Fruit fly (Drosophila melanogaster): Measurements from ENCODE around the gene CG5116.

The CG5116 gene

DNA sequence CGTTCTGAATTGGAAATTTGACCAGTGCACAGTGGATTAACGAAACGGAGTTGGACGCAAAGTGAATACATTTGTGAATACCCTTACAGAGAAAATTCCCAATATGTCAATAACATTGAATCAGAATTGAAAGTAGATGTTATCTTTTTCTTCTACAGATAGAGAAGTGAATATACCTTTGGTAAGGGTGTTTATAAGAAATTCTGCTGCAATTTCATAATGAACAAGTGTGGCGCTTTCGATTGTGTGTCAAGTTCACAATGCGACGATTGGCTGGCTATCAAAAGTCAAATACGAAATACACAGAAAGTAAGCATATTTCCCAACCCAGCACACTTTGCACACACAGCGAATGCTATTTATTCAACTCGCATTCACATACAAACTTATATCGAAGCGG lies 34.6 kb upstream of the CG5116 start:
- TF ChIP-seq CG7101 (tag; optimal IDR thresholded peaks at IDR 0.05) (peak; percentile 15), bab1 (GFP tag; optimal IDR thresholded peaks at IDR 0.05) (peak; percentile 13), CG1620 (GFP tag; optimal IDR thresholded peaks at IDR 0.05) (no peak), tj (GFP tag; optimal IDR thresholded peaks at IDR 0.05) (peak; percentile 87), kay (GFP tag; ENCODE audit: borderline replicate concordance) (peak; percentile 54), CG7045 (GFP tag; optimal IDR thresholded peaks at IDR 0.05) (no peak), CG14711 (tag; optimal IDR thresholded peaks at IDR 0.05) (no peak), ovo (GFP tag; optimal IDR thresholded peaks at IDR 0.05) (no peak)

dm6 chr3R:25448737-25449136 lies 34.2 kb upstream of the CG5116 start:
- TF ChIP-seq Mnt (GFP tag; optimal IDR thresholded peaks at IDR 0.05) (no peak), kay (GFP tag; ENCODE audit: borderline replicate concordance) (no peak), Hr96 (GFP tag; optimal IDR thresholded peaks at IDR 0.05) (no peak), CG14711 (tag; optimal IDR thresholded peaks at IDR 0.05) (no peak), pad (GFP tag; optimal IDR thresholded peaks at IDR 0.05) (no peak), CG12768 (GFP tag; optimal IDR thresholded peaks at IDR 0.05) (no peak), CG11617 (GFP tag; optimal IDR thresholded peaks at IDR 0.05) (no peak), ovo (GFP tag; optimal IDR thresholded peaks at IDR 0.05) (no peak), cic (GFP tag; optimal IDR thresholded peaks at IDR 0.05) (no peak), cnc (optimal IDR thresholded peaks at IDR 0.05) (no peak), Clk (GFP tag; optimal IDR thresholded peaks at IDR 0.05) (no peak), CG1620 (GFP tag; optimal IDR thresholded peaks at IDR 0.05) (no peak), bab1 (GFP tag; optimal IDR thresholded peaks at IDR 0.05) (no peak), CG7101 (tag; optimal IDR thresholded peaks at IDR 0.05) (no peak), tj (GFP tag; optimal IDR thresholded peaks at IDR 0.05) (no peak), CG5204 (GFP tag; optimal IDR thresholded peaks at IDR 0.05) (no peak)

DNA sequence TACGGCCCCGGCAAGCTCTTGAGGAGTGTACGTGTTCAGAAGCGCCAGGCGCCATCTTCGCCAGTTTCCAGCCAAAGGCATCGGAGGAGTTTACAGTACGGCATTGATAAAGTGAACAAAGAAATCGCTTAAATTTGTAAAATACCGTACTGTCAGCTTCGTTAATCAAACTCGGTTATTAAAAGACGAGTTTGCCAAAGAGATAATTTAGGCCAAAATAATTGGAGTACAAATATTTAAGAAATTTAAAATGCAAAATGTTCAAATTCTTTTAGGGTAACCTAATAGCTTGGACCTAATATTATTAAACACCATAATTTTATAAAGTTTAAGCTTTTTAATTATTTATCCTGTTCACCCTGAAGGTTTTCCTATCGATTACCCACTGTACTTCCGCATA lies 31.1 kb upstream of the CG5116 start:
- TF ChIP-seq CG1620 (GFP tag; optimal IDR thresholded peaks at IDR 0.05) (no peak), Clk (GFP tag; optimal IDR thresholded peaks at IDR 0.05) (no peak), cnc (optimal IDR thresholded peaks at IDR 0.05) (no peak), toe (GFP tag; optimal IDR thresholded peaks at IDR 0.05) (no peak), bab1 (GFP tag; optimal IDR thresholded peaks at IDR 0.05) (no peak), pad (GFP tag; optimal IDR thresholded peaks at IDR 0.05) (no peak), CG14711 (tag; optimal IDR thresholded peaks at IDR 0.05) (no peak), Crg-1 (GFP tag; optimal IDR thresholded peaks at IDR 0.05) (no peak), CG7101 (tag; optimal IDR thresholded peaks at IDR 0.05) (no peak)

- TF ChIP-seq Clk (GFP tag; optimal IDR thresholded peaks at IDR 0.05) (peak; percentile 6), CG7045 (GFP tag; optimal IDR thresholded peaks at IDR 0.05) (peak; percentile 2), cic (GFP tag; optimal IDR thresholded peaks at IDR 0.05) (peak; percentile 24), CG11617 (GFP tag; optimal IDR thresholded peaks at IDR 0.05) (peak; percentile 29), CG12768 (GFP tag; optimal IDR thresholded peaks at IDR 0.05) (peak; percentile 4), Mnt (GFP tag; optimal IDR thresholded peaks at IDR 0.05) (no peak), kay (GFP tag; ENCODE audit: borderline replicate concordance) (peak; percentile 85), Crg-1 (GFP tag; optimal IDR thresholded peaks at IDR 0.05) (no peak), CG7101 (tag; optimal IDR thresholded peaks at IDR 0.05) (peak; percentile 19)
Measured at dm6 chr3R:25453150-25453680, 29.7 kb upstream of the CG5116 start.

DNA sequence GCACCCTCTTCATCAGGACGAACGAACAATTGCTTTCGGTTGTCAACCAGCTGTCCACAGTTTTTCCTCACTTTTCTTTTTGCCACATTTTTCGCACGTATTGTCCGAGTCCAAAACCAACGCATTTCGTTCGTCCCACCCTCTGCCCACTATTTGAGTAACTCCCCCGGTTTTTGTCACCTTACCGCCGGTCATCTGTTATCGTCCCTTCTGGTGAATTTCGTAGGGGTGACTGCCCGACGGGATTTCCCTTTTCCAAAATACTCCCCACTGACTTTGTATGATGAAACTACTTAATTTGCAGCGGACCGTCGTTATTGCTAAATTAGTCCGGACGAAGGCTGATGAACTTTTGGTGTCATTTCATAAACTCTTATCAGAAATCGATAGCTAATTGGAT lies 25.8 kb upstream of the CG5116 start:
- no peak for TF ChIP-seq bab1 (GFP tag; optimal IDR thresholded peaks at IDR 0.05)
- TF ChIP-seq tj (GFP tag; optimal IDR thresholded peaks at IDR 0.05) = no peak
- TF ChIP-seq CG33017 (tag; optimal IDR thresholded peaks at IDR 0.05) = no peak
- no peak for TF ChIP-seq Clk (GFP tag; optimal IDR thresholded peaks at IDR 0.05)
- no peak for TF ChIP-seq Hr96 (GFP tag; optimal IDR thresholded peaks at IDR 0.05)
- no peak for TF ChIP-seq CG12768 (GFP tag; optimal IDR thresholded peaks at IDR 0.05)
- no peak for TF ChIP-seq pad (GFP tag; optimal IDR thresholded peaks at IDR 0.05)
- no peak for TF ChIP-seq CG7045 (GFP tag; optimal IDR thresholded peaks at IDR 0.05)
- no peak for TF ChIP-seq CG5204 (GFP tag; optimal IDR thresholded peaks at IDR 0.05)
- TF ChIP-seq Crg-1 (GFP tag; optimal IDR thresholded peaks at IDR 0.05) = no peak
- no peak for TF ChIP-seq ovo (GFP tag; optimal IDR thresholded peaks at IDR 0.05)
- no peak for TF ChIP-seq Mnt (GFP tag; optimal IDR thresholded peaks at IDR 0.05)

DNA sequence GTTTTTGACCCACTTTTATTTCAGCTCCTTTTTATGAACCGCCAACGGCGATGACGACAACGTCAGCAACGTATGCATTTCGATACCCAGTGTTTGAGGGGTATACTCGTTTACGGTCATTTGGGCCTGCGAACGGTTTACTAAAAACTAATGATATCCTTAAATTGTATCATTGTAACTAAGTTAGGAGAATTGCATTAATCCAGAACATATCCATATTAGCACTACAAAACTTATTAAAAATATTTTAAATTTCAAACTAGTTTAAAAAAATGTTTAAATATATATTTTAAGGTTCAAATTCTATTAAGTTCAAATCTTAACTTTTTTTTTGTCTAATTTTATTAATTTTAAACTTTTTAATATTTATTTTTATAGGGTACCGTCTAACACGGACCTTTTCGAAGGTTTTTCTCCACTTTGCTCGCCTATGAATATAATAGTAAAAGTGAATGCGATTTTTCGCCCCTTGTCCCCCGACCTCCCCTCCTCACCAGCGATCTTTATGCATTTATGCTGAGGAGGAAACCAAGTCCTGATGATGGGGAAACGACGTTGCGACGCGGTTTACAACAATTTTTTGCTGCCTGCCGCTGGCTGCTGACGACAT lies 23.6 kb upstream of the CG5116 start:
- TF ChIP-seq Clk (GFP tag; optimal IDR thresholded peaks at IDR 0.05) (no peak), CG5204 (GFP tag; optimal IDR thresholded peaks at IDR 0.05) (no peak), CG14711 (tag; optimal IDR thresholded peaks at IDR 0.05) (peak; percentile 23)

- TF ChIP-seq pad (GFP tag; optimal IDR thresholded peaks at IDR 0.05) = no peak
- TF ChIP-seq tj (GFP tag; optimal IDR thresholded peaks at IDR 0.05) = peak; percentile 92
Measured at dm6 chr3R:25460650-25461049, 22.2 kb upstream of the CG5116 start.

Data from whole organism, adult.